Fruit fly (Drosophila melanogaster): Measurements from ENCODE around the gene kin17.

DNA sequence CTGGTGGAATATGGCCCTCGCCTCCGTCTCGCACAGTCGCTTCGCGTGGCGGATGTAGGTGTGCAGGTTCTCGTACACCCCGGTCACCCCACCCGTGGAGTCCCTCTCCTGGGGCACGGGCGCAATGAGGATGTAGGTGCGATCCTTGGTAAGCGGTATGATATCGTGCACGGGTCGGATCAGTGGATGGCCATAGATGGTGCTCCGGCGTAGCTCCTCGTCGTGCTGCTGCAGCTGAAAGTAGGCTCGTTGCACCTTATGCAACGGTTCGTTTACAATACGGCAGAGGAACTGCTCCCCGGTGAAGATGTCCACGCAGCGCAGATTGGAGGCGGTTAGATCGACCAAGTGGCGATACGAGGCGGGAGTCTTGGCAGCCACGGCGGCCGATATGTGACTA is 43.9 kb downstream of the kin17 start:
- TF ChIP-seq spab (GFP tag; optimal IDR thresholded peaks at IDR 0.05) (no peak), Hr39 (GFP tag; optimal IDR thresholded peaks at IDR 0.05) (no peak), CG8119 (GFP tag; IDR thresholded peaks at IDR 0.05) (no peak), Gug (GFP tag; IDR thresholded peaks at IDR 0.05) (no peak), Sox15 (GFP tag; optimal IDR thresholded peaks at IDR 0.05) (no peak), CG11902 (GFP tag; optimal IDR thresholded peaks at IDR 0.05) (no peak), Smox (GFP tag; optimal IDR thresholded peaks at IDR 0.05) (no peak), fd85E (GFP tag; optimal IDR thresholded peaks at IDR 0.05) (no peak), ss (GFP tag; optimal IDR thresholded peaks at IDR 0.05) (no peak), svp (GFP tag) (no peak), CG6276 (GFP tag; optimal IDR thresholded peaks at IDR 0.05) (no peak), Hr4 (GFP tag; optimal IDR thresholded peaks at IDR 0.05) (no peak), CG32006 (GFP tag; optimal IDR thresholded peaks at IDR 0.05) (no peak)

All from whole organism, prepupa.